Fruit fly (Drosophila melanogaster): ENCODE measurements around the gene CG16762.
A peak's percentile ranks its signal among the peaks of the same experiment; 100 is the strongest.

Gene CG16762

dm6 chr3L:2494183-2494541 is 18.7 kb upstream of the CG16762 start (continued):
- TF ChIP-seq CG12219 (GFP tag; optimal IDR thresholded peaks at IDR 0.05) (peak; percentile 70), D19B (GFP tag; optimal IDR thresholded peaks at IDR 0.05) (peak; percentile 83), Camta (GFP tag; optimal IDR thresholded peaks at IDR 0.05) (peak; percentile 88), CG11560 (tag; IDR thresholded peaks at IDR 0.05) (peak; percentile 71; the same call in 2 of the 3 replicates), dmrt99B (tag; optimal IDR thresholded peaks at IDR 0.05) (peak; percentile 90), CG10209 (GFP tag; optimal IDR thresholded peaks at IDR 0.05) (peak; percentile 79), h (optimal IDR thresholded peaks at IDR 0.05) (no peak), Bteb2 (GFP tag; optimal IDR thresholded peaks at IDR 0.05) (peak; percentile 59), HHEX (GFP tag; optimal IDR thresholded peaks at IDR 0.05) (peak; percentile 91), ken (GFP tag; IDR thresholded peaks at IDR 0.05) (peak; percentile 87), ewg (GFP tag; optimal IDR thresholded peaks at IDR 0.05) (peak; percentile 42), pfk (GFP tag; optimal IDR thresholded peaks at IDR 0.05) (no peak), stwl (tag; optimal IDR thresholded peaks at IDR 0.05) (no peak), Drgx (GFP tag; IDR thresholded peaks at IDR 0.05) (peak; percentile 82), CG43689 (GFP tag; IDR thresholded peaks at IDR 0.05) (peak; percentile 80), btn (GFP tag; optimal IDR thresholded peaks at IDR 0.05) (peak; percentile 70), sd (tag; optimal IDR thresholded peaks at IDR 0.05) (peak; percentile 57), Awh (GFP tag; IDR thresholded peaks at IDR 0.05) (peak; percentile 79), ERR (GFP tag; optimal IDR thresholded peaks at IDR 0.05) (peak; percentile 36), cas (GFP tag; IDR thresholded peaks at IDR 0.05) (peak; percentile 88), CG11456 (GFP tag; IDR thresholded peaks at IDR 0.05) (peak; percentile 92), HLHmδ (GFP tag; optimal IDR thresholded peaks at IDR 0.05) (no peak), CG11696 (GFP tag; IDR thresholded peaks at IDR 0.05) (peak; percentile 71; the same call in 1 of the 2 replicates), Sox102F (GFP tag; optimal IDR thresholded peaks at IDR 0.05) (peak; percentile 73), Rx (GFP tag; IDR thresholded peaks at IDR 0.05) (peak; percentile 87), CG2712 (tag; optimal IDR thresholded peaks at IDR 0.05) (peak; percentile 81), Hmr (GFP tag; optimal IDR thresholded peaks at IDR 0.05) (peak; percentile 93), peb (GFP tag; IDR thresholded peaks at IDR 0.05) (peak; percentile 82), CG6175 (GFP tag; IDR thresholded peaks at IDR 0.05) (peak; percentile 84), CG6254 (GFP tag; optimal IDR thresholded peaks at IDR 0.05) (peak; percentile 44), CG5245 (GFP tag; optimal IDR thresholded peaks at IDR 0.05) (peak; percentile 82), eve (GFP tag; optimal IDR thresholded peaks at IDR 0.05) (no peak), Dfd (GFP tag; optimal IDR thresholded peaks at IDR 0.05) (no peak), sug (tag; optimal IDR thresholded peaks at IDR 0.05) (peak; percentile 95), chm (GFP tag; IDR thresholded peaks at IDR 0.05) (peak; percentile 88), slou (GFP tag; optimal IDR thresholded peaks at IDR 0.05) (peak; percentile 34), gcm2 (GFP tag; optimal IDR thresholded peaks at IDR 0.05) (peak; percentile 38), CG11504 (tag; optimal IDR thresholded peaks at IDR 0.05) (peak; percentile 90), CG3065 (GFP tag; optimal IDR thresholded peaks at IDR 0.05) (no peak), CG1529 (GFP tag; optimal IDR thresholded peaks at IDR 0.05) (peak; percentile 21), slp2 (GFP tag; optimal IDR thresholded peaks at IDR 0.05) (peak; percentile 23), CG34224 (GFP tag; IDR thresholded peaks at IDR 0.05; ENCODE audit: partially characterized antibody) (no peak), CG12391 (tag; optimal IDR thresholded peaks at IDR 0.05) (peak; percentile 79), ro (GFP tag; IDR thresholded peaks at IDR 0.05) (peak; percentile 77), CG8359 (GFP tag; optimal IDR thresholded peaks at IDR 0.05; ENCODE audit: borderline replicate concordance) (peak; percentile 73), Pdp1 (GFP tag; optimal IDR thresholded peaks at IDR 0.05) (peak; percentile 81 to 90), corto (GFP tag; optimal IDR thresholded peaks at IDR 0.05) (peak; percentile 98), Mad (GFP tag; optimal IDR thresholded peaks at IDR 0.05) (peak; percentile 22), HmgZ (tag; optimal IDR thresholded peaks at IDR 0.05) (peak; percentile 88), Fer2 (tag; optimal IDR thresholded peaks at IDR 0.05) (peak; percentile 73), CG12744 (GFP tag; optimal IDR thresholded peaks at IDR 0.05) (peak; percentile 60), CG9609 (GFP tag; optimal IDR thresholded peaks at IDR 0.05) (peak; percentile 33)
